Fruit fly (Drosophila melanogaster) whole organism, embryonic: Measurements from ENCODE around the gene CG9986.

Source experiments
- ATbp ChIP-seq: fragments of 200-800 bp; sonication (Bioruptor generic); optimal IDR thresholded peaks from 2 replicates; lab custom pipeline; 2017; ENCODE audit warnings: missing biosample characterization, mild to moderate bottlenecking, missing genetic modification characterization, missing genetic modification reagents
- Bgb ChIP-seq: fragments of 200-800 bp; sonication (Bioruptor generic); IDR thresholded peaks from 2 replicates; pipeline ENCODE4 v1.3.6; 2022; ENCODE audit warnings: missing biosample characterization, missing genetic modification characterization; ENCODE audit not compliant: partially characterized antibody
- CG10979 ChIP-seq: fragments of 200-800 bp; sonication (Bioruptor generic); optimal IDR thresholded peaks from 2 replicates; lab custom pipeline; 2018; ENCODE audit warnings: missing biosample characterization, mild to moderate bottlenecking, missing genetic modification characterization, moderate library complexity
- CG13296 ChIP-seq: fragments of 200-800 bp; sonication (Bioruptor generic); optimal IDR thresholded peaks from 3 replicates; lab custom pipeline; 2018; ENCODE audit warnings: missing biosample characterization, mild to moderate bottlenecking, missing genetic modification characterization
- CG14710 ChIP-seq: fragments of 200-800 bp; sonication (Bioruptor generic); optimal IDR thresholded peaks from 3 replicates; lab custom pipeline; 2019; ENCODE audit warnings: missing biosample characterization, mild to moderate bottlenecking, missing genetic modification characterization, moderate library complexity
- CG1603 ChIP-seq: fragments of 200-800 bp; sonication (Bioruptor generic); optimal IDR thresholded peaks from 2 replicates; lab custom pipeline; 2019; ENCODE audit warnings: missing biosample characterization, mild to moderate bottlenecking, missing genetic modification characterization, moderate library complexity
- CG16815 ChIP-seq: fragments of 200-800 bp; sonication (Bioruptor generic); optimal IDR thresholded peaks from 3 replicates; lab custom pipeline; 2017; ENCODE audit warnings: missing biosample characterization, mild to moderate bottlenecking, missing genetic modification characterization
- CG17568 ChIP-seq: fragments of 200-800 bp; sonication (Bioruptor generic); optimal IDR thresholded peaks from 2 replicates; lab custom pipeline; 2018; ENCODE audit warnings: missing biosample characterization, mild to moderate bottlenecking, missing genetic modification characterization, moderate library complexity
- CG17612 ChIP-seq: fragments of 200-800 bp; sonication (Bioruptor generic); IDR thresholded peaks from 2 replicates; pipeline ENCODE4 v1.3.6; 2022; ENCODE audit warnings: missing biosample characterization, missing genetic modification characterization
- CG17829 ChIP-seq: fragments of 200-800 bp; optimal IDR thresholded peaks from 2 replicates; lab custom pipeline; 2019; ENCODE audit warnings: missing biosample characterization, mild to moderate bottlenecking, missing genetic modification characterization, moderate library complexity
- CG2120 ChIP-seq: fragments of 200-800 bp; sonication (Bioruptor generic); optimal IDR thresholded peaks from 3 replicates; lab custom pipeline; 2016; ENCODE audit warnings: missing biosample characterization, missing genetic modification characterization
- CG34376 ChIP-seq: fragments of 200-800 bp; sonication (Bioruptor generic); optimal IDR thresholded peaks from 2 replicates; lab custom pipeline; 2018; ENCODE audit warnings: missing biosample characterization, mild to moderate bottlenecking, missing genetic modification characterization
- CG4404 ChIP-seq: fragments of 200-800 bp; sonication (Bioruptor generic); IDR thresholded peaks from 2 replicates; pipeline ENCODE4 v1.3.6; 2022; ENCODE audit warnings: missing biosample characterization, missing genetic modification characterization
- CG6765 ChIP-seq: fragments of 200-800 bp; sonication (Bioruptor generic); optimal IDR thresholded peaks from 3 replicates; lab custom pipeline; 2017; ENCODE audit warnings: missing biosample characterization, mild to moderate bottlenecking, missing genetic modification characterization
- CG8089 ChIP-seq: fragments of 200-800 bp; sonication (Bioruptor generic); optimal IDR thresholded peaks from 3 replicates; lab custom pipeline; 2016; ENCODE audit warnings: missing biosample characterization, missing genetic modification characterization
- CG8924 ChIP-seq: fragments of 200-800 bp; optimal IDR thresholded peaks from 3 replicates; lab custom pipeline; 2019; ENCODE audit warnings: missing biosample characterization, mild to moderate bottlenecking, missing genetic modification characterization, moderate library complexity
- CG9215 ChIP-seq: fragments of 200-800 bp; sonication (Bioruptor generic); IDR thresholded peaks from 2 replicates; pipeline ENCODE4 v1.3.6; 2022; ENCODE audit warnings: missing biosample characterization, missing genetic modification characterization
- CTCF ChIP-seq: fragments of 200-800 bp; sonication (Bioruptor generic); optimal IDR thresholded peaks from 2 replicates; lab custom pipeline; 2017; ENCODE audit warnings: missing biosample characterization, mild to moderate bottlenecking, missing genetic modification characterization, moderate library complexity
- CkIIα-i1 ChIP-seq: fragments of 200-800 bp; sonication (Bioruptor generic); IDR thresholded peaks from 2 replicates; pipeline ENCODE4 v1.3.6; 2022; ENCODE audit warnings: missing biosample characterization, missing genetic modification characterization
- ERR ChIP-seq: fragments of 200-800 bp; sonication (Bioruptor generic); optimal IDR thresholded peaks from 2 replicates; lab custom pipeline; 2016; ENCODE audit warnings: missing biosample characterization, missing genetic modification characterization
- Ets65A ChIP-seq: fragments of 200-800 bp; sonication (Bioruptor generic); peaks from one replicate; lab custom pipeline; 2016; ENCODE audit warnings: missing biosample characterization, missing genetic modification characterization
- HLH3B ChIP-seq: fragments of 200-800 bp; sonication (Bioruptor generic); IDR thresholded peaks from 2 replicates; pipeline ENCODE4 v1.3.6; 2022; ENCODE audit warnings: missing biosample characterization, missing genetic modification characterization
- HLH54F ChIP-seq: fragments of 200-800 bp; sonication (Bioruptor generic); optimal IDR thresholded peaks from 3 replicates; lab custom pipeline; 2016; ENCODE audit warnings: missing biosample characterization, missing genetic modification characterization
- HLHmδ ChIP-seq: fragments of 200-800 bp; sonication (Bioruptor generic); optimal IDR thresholded peaks from 2 replicates; lab custom pipeline; 2018; ENCODE audit warnings: missing biosample characterization, mild to moderate bottlenecking, missing genetic modification characterization, moderate library complexity
- Hey ChIP-seq: fragments of 200-800 bp; sonication (Bioruptor generic); optimal IDR thresholded peaks from 3 replicates; lab custom pipeline; 2018; ENCODE audit warnings: missing biosample characterization, mild to moderate bottlenecking, missing genetic modification characterization
- Mes4 ChIP-seq: fragments of 200-800 bp; sonication (Bioruptor generic); optimal IDR thresholded peaks from 2 replicates; lab custom pipeline; 2016; ENCODE audit warnings: missing biosample characterization, missing genetic modification characterization
- Nf-YA ChIP-seq: fragments of 200-800 bp; sonication (Bioruptor generic); IDR thresholded peaks from 2 replicates; pipeline ENCODE4 v1.3.6; 2022; ENCODE audit warnings: missing biosample characterization, missing genetic modification characterization
- ab ChIP-seq: fragments of 200-800 bp; sonication (Bioruptor generic); optimal IDR thresholded peaks from 2 replicates; lab custom pipeline; 2016; ENCODE audit warnings: missing biosample characterization, missing genetic modification characterization
- ash1 ChIP-seq: fragments of 200-800 bp; sonication (Bioruptor generic); optimal IDR thresholded peaks from 2 replicates; lab custom pipeline; 2018; ENCODE audit warnings: missing biosample characterization, mild to moderate bottlenecking, missing genetic modification characterization
- bbx ChIP-seq: fragments of 200-800 bp; sonication (Bioruptor generic); IDR thresholded peaks from 2 replicates; pipeline ENCODE4 v1.3.6; 2022; ENCODE audit warnings: missing biosample characterization, missing genetic modification characterization; ENCODE audit not compliant: partially characterized antibody
- bigmax ChIP-seq: fragments of 200-800 bp; sonication (Bioruptor generic); optimal IDR thresholded peaks from 2 replicates; lab custom pipeline; 2018; ENCODE audit warnings: missing biosample characterization, mild to moderate bottlenecking, missing genetic modification characterization
- ci ChIP-seq: fragments of 200-800 bp; sonication (Bioruptor generic); IDR thresholded peaks from 3 replicates; pipeline ENCODE4 v1.3.6; 2022; ENCODE audit warnings: missing biosample characterization, missing genetic modification characterization
- crol ChIP-seq: fragments of 200-800 bp; sonication (Bioruptor generic); IDR thresholded peaks from 2 replicates; pipeline ENCODE4 v1.3.6; 2022; ENCODE audit warnings: missing biosample characterization, missing genetic modification characterization
- eve ChIP-seq, 2 experiments: fragments of >200 bp; optimal IDR thresholded peaks; 2 replicates each; lab custom pipeline; 2017; ENCODE audit warnings: missing biosample characterization in 2 of 2, missing genetic modification characterization in 2 of 2
- fru ChIP-seq: fragments of >200 bp; optimal IDR thresholded peaks from 2 replicates; lab custom pipeline; 2017
- ftz-f1 ChIP-seq: fragments of 200-800 bp; sonication (Bioruptor generic); optimal IDR thresholded peaks from 2 replicates; lab custom pipeline; 2016; ENCODE audit warnings: missing biosample characterization, missing genetic modification characterization
- gce ChIP-seq: fragments of 200-800 bp; sonication (Bioruptor generic); IDR thresholded peaks from 3 replicates; pipeline ENCODE4 v1.3.6; 2022; ENCODE audit warnings: missing biosample characterization, missing genetic modification characterization
- gem ChIP-seq: fragments of 200-800 bp; sonication (Bioruptor generic); optimal IDR thresholded peaks from 2 replicates; lab custom pipeline; 2019; ENCODE audit warnings: missing biosample characterization, mild to moderate bottlenecking, missing genetic modification characterization, moderate library complexity
- grn ChIP-seq: fragments of 200-800 bp; sonication (Bioruptor generic); optimal IDR thresholded peaks from 3 replicates; lab custom pipeline; 2017; ENCODE audit warnings: missing biosample characterization, missing genetic modification characterization
- hb ChIP-seq: fragments of 200-800 bp; sonication (Bioruptor generic); IDR thresholded peaks from 3 replicates; pipeline ENCODE4 v1.3.6; 2022; ENCODE audit warnings: missing biosample characterization, missing genetic modification characterization; ENCODE audit not compliant: partially characterized antibody
- klu ChIP-seq: fragments of 200-800 bp; sonication (Bioruptor generic); IDR thresholded peaks from 2 replicates; pipeline ENCODE4 v1.3.6; 2022; ENCODE audit warnings: missing biosample characterization, missing genetic modification characterization
- lab ChIP-seq: fragments of 200-800 bp; sonication (Bioruptor generic); optimal IDR thresholded peaks from 3 replicates; lab custom pipeline; 2017; ENCODE audit warnings: missing biosample characterization, missing genetic modification characterization, mild to moderate bottlenecking, moderate library complexity, missing genetic modification reagents
- lbe ChIP-seq: fragments of 200-800 bp; sonication (Bioruptor generic); optimal IDR thresholded peaks from 2 replicates; lab custom pipeline; 2016; ENCODE audit warnings: missing biosample characterization, mild to moderate bottlenecking, missing genetic modification characterization
- mld ChIP-seq: fragments of 200-800 bp; sonication (Bioruptor generic); IDR thresholded peaks from 3 replicates; pipeline ENCODE4 v1.3.6; 2022; ENCODE audit warnings: missing biosample characterization, missing genetic modification characterization; ENCODE audit not compliant: partially characterized antibody
- org-1 ChIP-seq: fragments of 200-800 bp; sonication (Bioruptor generic); optimal IDR thresholded peaks from 2 replicates; lab custom pipeline; 2017; ENCODE audit warnings: missing biosample characterization, missing genetic modification characterization
- phol ChIP-seq: fragments of 200-800 bp; sonication (Bioruptor generic); optimal IDR thresholded peaks from 3 replicates; lab custom pipeline; 2018; ENCODE audit warnings: missing biosample characterization, mild to moderate bottlenecking, missing genetic modification characterization, moderate library complexity
- pzg ChIP-seq: fragments of 200-800 bp; sonication (Bioruptor generic); optimal IDR thresholded peaks from 3 replicates; lab custom pipeline; 2018; ENCODE audit warnings: missing biosample characterization, mild to moderate bottlenecking, missing genetic modification characterization, moderate library complexity
- ranshi ChIP-seq: fragments of 200-800 bp; sonication (Bioruptor generic); IDR thresholded peaks from 2 replicates; pipeline ENCODE4 v1.3.6; 2022; ENCODE audit warnings: missing biosample characterization, missing genetic modification characterization
- trem ChIP-seq: fragments of 200-800 bp; optimal IDR thresholded peaks from 3 replicates; lab custom pipeline; 2019; ENCODE audit warnings: missing biosample characterization, mild to moderate bottlenecking, missing genetic modification characterization, moderate library complexity
- zfh2 ChIP-seq: fragments of 200-800 bp; sonication (Bioruptor generic); optimal IDR thresholded peaks from 2 replicates; lab custom pipeline; 2016; ENCODE audit warnings: missing biosample characterization, missing genetic modification characterization

Gene CG9986

dm6 chr3R:28585076-28585821 lies 20.6 kb upstream of the CG9986 start, which contains the start of gene fkh (continued):
- TF ChIP-seq HLHmδ (GFP tag; lab: Kevin White, UChicago) (peak; percentile 98), CG1603 (tag; lab: Kevin White, UChicago) (peak; percentile 73), phol (peak; percentile 45), ATbp (GFP tag; lab: Kevin White, UChicago) (peak; percentile 99), CG13296 (GFP tag; lab: Kevin White, UChicago) (peak; percentile 98), lbe (GFP tag; lab: Kevin White, UChicago) (peak; percentile 90), CTCF (peak; percentile 52), ab (GFP tag; lab: Kevin White, UChicago) (no peak), crol (GFP tag; lab: Robert Waterston, UW) (peak; percentile 49), Bgb (peak; percentile 27; the same call in 1 of the 2 replicates), Mes4 (GFP tag; lab: Kevin White, UChicago) (peak; percentile 89), ranshi (GFP tag; lab: Robert Waterston, UW) (peak; percentile 81), eve (GFP tag; optimal IDR thresholded peaks at IDR 0.05; lab: Kevin White, UChicago) (no peak), CG16815 (GFP tag; lab: Kevin White, UChicago) (peak; percentile 39), pzg (GFP tag; lab: Kevin White, UChicago) (peak; percentile 34), ftz-f1 (GFP tag; lab: Kevin White, UChicago) (peak; percentile 84), gce (GFP tag; lab: Robert Waterston, UW) (peak; percentile 67), trem (tag; lab: Kevin White, UChicago) (peak; percentile 34), CG34376 (GFP tag; lab: Kevin White, UChicago) (peak; percentile 96), CkIIα-i1 (no peak), bbx (no peak), klu (no peak), grn (GFP tag; lab: Kevin White, UChicago) (peak; percentile 96), CG17829 (tag; lab: Kevin White, UChicago) (peak; percentile 73), Nf-YA (GFP tag; lab: Robert Waterston, UW) (peak; percentile 99), CG4404 (peak; percentile 37; the same call in 1 of the 2 replicates), ash1 (GFP tag; lab: Kevin White, UChicago) (peak; percentile 99), ci (GFP tag; lab: Robert Waterston, UW) (peak; percentile 92), lab (peak; percentile 99), Hey (tag; lab: Kevin White, UChicago) (peak; percentile 96), ERR (GFP tag; lab: Kevin White, UChicago) (peak; percentile 92), bigmax (peak; percentile 59), CG2120 (GFP tag; lab: Kevin White, UChicago) (peak; percentile 82), CG10979 (peak; percentile 41), CG8924 (tag; lab: Kevin White, UChicago) (peak; percentile 57), zfh2 (GFP tag; lab: Kevin White, UChicago) (peak; percentile 77), CG6765 (GFP tag; lab: Kevin White, UChicago) (peak; percentile 97), hb (GFP tag; lab: Robert Waterston, UW) (no peak), CG17612 (peak; percentile 15; the same call in 1 of the 2 replicates), CG14710 (peak; percentile 79), HLH3B (GFP tag; lab: Robert Waterston, UW) (peak; percentile 69; the same call in 1 of the 2 replicates), Ets65A (GFP tag; lab: Kevin White, UChicago) (peak; percentile 89), CG8089 (peak; percentile 89), gem (peak; percentile 70), CG17568 (peak; percentile 92), HLH54F (GFP tag; lab: Kevin White, UChicago) (peak; percentile 81), CG9215 (peak; percentile 18; the same call in 1 of the 2 replicates), fru (lab: Kevin White, UChicago) (no peak), org-1 (peak; percentile 97), mld (GFP tag; lab: Robert Waterston, UW) (no peak)
